Worm (Caenorhabditis elegans) whole organism, early embryonic: ENCODE measurements around the gene srp-2.

Experiments
- B0310.2 ChIP-seq: sonication (generic microtip); optimal IDR thresholded peaks from 2 replicates; lab custom pipeline; 2016; ENCODE audit warnings: mild to moderate bottlenecking, missing genetic modification characterization, missing compliant biosample characterization
- aly-1 ChIP-seq: sonication (generic microtip); optimal IDR thresholded peaks from 2 replicates; lab custom pipeline; 2016; ENCODE audit warnings: missing genetic modification characterization, missing compliant biosample characterization
- ama-1 ChIP-seq: fragments of 150-350 bp; optimal IDR thresholded peaks from 2 replicates; lab custom pipeline; 2014
- ceh-13 ChIP-seq: fragments of 200-800 bp; sonication (Bioruptor generic); optimal IDR thresholded peaks from 2 replicates; lab custom pipeline; 2018; ENCODE audit warnings: mild to moderate bottlenecking, missing genetic modification characterization, missing compliant biosample characterization
- hmbx-1 ChIP-seq: sonication (generic microtip); optimal IDR thresholded peaks from 2 replicates; lab custom pipeline; 2016; ENCODE audit warnings: mild to moderate bottlenecking, missing genetic modification characterization, missing compliant biosample characterization
- hnd-1 ChIP-seq: sonication (generic microtip); optimal IDR thresholded peaks from 2 replicates; lab custom pipeline; 2016; ENCODE audit warnings: missing genetic modification characterization, missing compliant biosample characterization
- scrt-1 ChIP-seq: fragments of 200-800 bp; sonication (Bioruptor generic); IDR thresholded peaks from 2 replicates; pipeline ENCODE4 v1.3.6; 2022; ENCODE audit warnings: missing genetic modification characterization, missing compliant biosample characterization
- sea-1 ChIP-seq: fragments of 200-800 bp; sonication (Bioruptor generic); conservative IDR thresholded peaks from 2 replicates; pipeline ENCODE4 v1.3.6; 2022; ENCODE audit warnings: missing genetic modification characterization, missing compliant biosample characterization
- tbx-11 ChIP-seq: fragments of 200-800 bp; sonication (Bioruptor generic); IDR thresholded peaks from 2 replicates; pipeline ENCODE4 v1.3.6; 2022; ENCODE audit warnings: missing genetic modification characterization, missing compliant biosample characterization
- tbx-37 ChIP-seq: fragments of 200-800 bp; sonication (Bioruptor generic); conservative IDR thresholded peaks from 2 replicates; pipeline ENCODE4 v1.3.6; 2022; ENCODE audit warnings: missing genetic modification reagents, missing genetic modification characterization, missing compliant biosample characterization

- TF ChIP-seq scrt-1 (GFP tag; lab: Robert Waterston, UW) (no peak), tbx-37 (GFP tag; lab: Robert Waterston, UW) (no peak), sea-1 (no peak), ama-1 (lab: Kevin White, UChicago) (no peak), hnd-1 (no peak), hmbx-1 (no peak), tbx-11 (GFP tag; lab: Robert Waterston, UW) (no peak), ceh-13 (no peak), aly-1 (tag; lab: Kevin White, UChicago) (no peak), B0310.2 (tag; lab: Kevin White, UChicago) (no peak)
These were observed 37.3 kb upstream of the srp-2 start for ce11 chrV:724946-725806.
